Worm (Caenorhabditis elegans) whole organism, L2 larva: ENCODE data around the gene F46F2.3.

Experiments used
- C34F6.9 ChIP-seq: fragments of 150-350 bp; optimal IDR thresholded peaks from 2 replicates; lab custom pipeline; 2014; ENCODE audit warnings: missing biosample characterization, missing genetic modification characterization
- F13H6.1 ChIP-seq: sonication (generic microtip); optimal IDR thresholded peaks from 2 replicates; lab custom pipeline; 2016; ENCODE audit warnings: missing genetic modification characterization, missing compliant biosample characterization
- R02D3.7 ChIP-seq: fragments of 150-350 bp; optimal IDR thresholded peaks from 2 replicates; lab custom pipeline; 2014; ENCODE audit warnings: missing biosample characterization, missing genetic modification characterization
- ZK546.5 ChIP-seq: sonication (generic microtip); optimal IDR thresholded peaks from 2 replicates; lab custom pipeline; 2017; ENCODE audit warnings: missing biosample characterization, missing genetic modification characterization
- alr-1 ChIP-seq: fragments of 150-350 bp; optimal IDR thresholded peaks from 2 replicates; lab custom pipeline; 2014; ENCODE audit warnings: missing biosample characterization, missing genetic modification characterization
- aly-2 ChIP-seq: fragments of 150-350 bp; optimal IDR thresholded peaks from 2 replicates; lab custom pipeline; 2014; ENCODE audit warnings: missing biosample characterization, missing genetic modification characterization
- ama-1 ChIP-seq: fragments of 150-350 bp; optimal IDR thresholded peaks from 2 replicates; lab custom pipeline; 2018; ENCODE audit warnings: inconsistent platforms
- blmp-1 ChIP-seq: sonication (generic microtip); optimal IDR thresholded peaks from 2 replicates; lab custom pipeline; 2017; ENCODE audit warnings: missing genetic modification characterization, mild to moderate bottlenecking, missing compliant biosample characterization, antibody characterized with exemption, moderate library complexity; ENCODE audit not compliant: insufficient read depth
- ceh-16 ChIP-seq: fragments of 150-350 bp; optimal IDR thresholded peaks from 2 replicates; lab custom pipeline; 2014; ENCODE audit warnings: missing biosample characterization, missing genetic modification characterization
- ceh-82 ChIP-seq: fragments of 150-350 bp; optimal IDR thresholded peaks from 2 replicates; lab custom pipeline; 2014; ENCODE audit warnings: missing biosample characterization, missing genetic modification characterization
- crh-2 ChIP-seq: sonication (generic microtip); optimal IDR thresholded peaks from 2 replicates; lab custom pipeline; 2017; ENCODE audit warnings: missing biosample characterization, missing genetic modification characterization
- dmd-4 ChIP-seq: sonication (generic microtip); optimal IDR thresholded peaks from 2 replicates; lab custom pipeline; 2017; ENCODE audit warnings: missing biosample characterization, missing genetic modification characterization
- egl-27 ChIP-seq: sonication (generic microtip); optimal IDR thresholded peaks from 3 replicates; lab custom pipeline; 2017; ENCODE audit warnings: missing biosample characterization, missing genetic modification reagents, missing genetic modification characterization
- elt-1 ChIP-seq: fragments of 150-350 bp; optimal IDR thresholded peaks from 2 replicates; lab custom pipeline; 2014; ENCODE audit warnings: missing biosample characterization, missing genetic modification characterization
- elt-3 ChIP-seq: sonication (generic microtip); optimal IDR thresholded peaks from 2 replicates; lab custom pipeline; 2017; ENCODE audit warnings: missing biosample characterization, missing genetic modification characterization
- fos-1 ChIP-seq: fragments of 150-350 bp; optimal IDR thresholded peaks from 2 replicates; lab custom pipeline; 2014; ENCODE audit warnings: missing biosample characterization, missing genetic modification characterization
- gmeb-1 ChIP-seq: fragments of 150-350 bp; optimal IDR thresholded peaks from 2 replicates; lab custom pipeline; 2014; ENCODE audit warnings: missing biosample characterization, missing genetic modification characterization
- lin-11 ChIP-seq: fragments of 150-350 bp; sonication (generic microtip); optimal IDR thresholded peaks from 2 replicates; lab custom pipeline; 2014; ENCODE audit warnings: missing biosample characterization, missing genetic modification characterization, inconsistent platforms, mixed read lengths
- lin-13 ChIP-seq: fragments of 150-350 bp; optimal IDR thresholded peaks from 2 replicates; lab custom pipeline; 2014; ENCODE audit warnings: missing biosample characterization, missing genetic modification reagents, missing genetic modification characterization
- lin-39 ChIP-seq: fragments of 150-350 bp; optimal IDR thresholded peaks from 2 replicates; lab custom pipeline; 2014; ENCODE audit warnings: missing biosample characterization, missing genetic modification reagents, missing genetic modification characterization
- lsy-2 ChIP-seq, 2 experiments: fragments of 150-350 bp in 1 of 2; sonication (generic microtip) in 1 of 2; optimal IDR thresholded peaks; 2 replicates each; lab custom pipeline; 2014 to 2017; ENCODE audit warnings: missing biosample characterization in 2 of 2, missing genetic modification characterization in 2 of 2
- mbf-1 ChIP-seq: sonication (generic microtip); optimal IDR thresholded peaks from 2 replicates; lab custom pipeline; 2017; ENCODE audit warnings: missing biosample characterization, missing genetic modification characterization
- mdl-1 ChIP-seq, 2 experiments: fragments of 150-350 bp in 1 of 2; sonication (generic microtip) in 1 of 2; optimal IDR thresholded peaks; 2 replicates each; lab custom pipeline; 2017; ENCODE audit warnings: missing biosample characterization in 2 of 2, missing genetic modification characterization in 2 of 2
- nhr-11 ChIP-seq: fragments of 150-350 bp; optimal IDR thresholded peaks from 2 replicates; lab custom pipeline; 2014; ENCODE audit warnings: missing biosample characterization, missing genetic modification characterization
- nhr-12 ChIP-seq: fragments of 150-350 bp; optimal IDR thresholded peaks from 2 replicates; lab custom pipeline; 2014; ENCODE audit warnings: missing biosample characterization, missing genetic modification characterization
- nhr-129 ChIP-seq: fragments of 150-350 bp; optimal IDR thresholded peaks from 2 replicates; lab custom pipeline; 2014; ENCODE audit warnings: missing biosample characterization, missing genetic modification characterization
- nhr-21 ChIP-seq: fragments of 150-350 bp; optimal IDR thresholded peaks from 2 replicates; lab custom pipeline; 2014; ENCODE audit warnings: missing biosample characterization, missing genetic modification characterization
- nhr-23 ChIP-seq: fragments of 150-350 bp; optimal IDR thresholded peaks from 2 replicates; lab custom pipeline; 2014; ENCODE audit warnings: missing biosample characterization, missing genetic modification reagents, missing genetic modification characterization
- nhr-237 ChIP-seq: fragments of 150-350 bp; optimal IDR thresholded peaks from 2 replicates; lab custom pipeline; 2014; ENCODE audit warnings: missing biosample characterization, missing genetic modification characterization
- nhr-25 ChIP-seq: fragments of 150-350 bp; sonication (generic microtip); optimal IDR thresholded peaks from 3 replicates; lab custom pipeline; 2014; ENCODE audit warnings: missing biosample characterization, missing genetic modification characterization
- nhr-6 ChIP-seq: fragments of 150-350 bp; optimal IDR thresholded peaks from 2 replicates; lab custom pipeline; 2014; ENCODE audit warnings: missing biosample characterization, missing genetic modification characterization
- nhr-77 ChIP-seq: fragments of 150-350 bp; optimal IDR thresholded peaks from 2 replicates; lab custom pipeline; 2014; ENCODE audit warnings: missing biosample characterization, missing genetic modification characterization
- sem-4 ChIP-seq: fragments of 150-350 bp; optimal IDR thresholded peaks from 2 replicates; lab custom pipeline; 2014; ENCODE audit warnings: missing biosample characterization, missing genetic modification reagents, missing genetic modification characterization
- skn-1 ChIP-seq: sonication (generic microtip); optimal IDR thresholded peaks from 2 replicates; lab custom pipeline; 2017; ENCODE audit warnings: missing biosample characterization, missing genetic modification characterization
- sma-9 ChIP-seq, 2 experiments: fragments of 150-350 bp in 1 of 2; sonication (generic microtip) in 1 of 2; optimal IDR thresholded peaks; 2 replicates each; lab custom pipeline; 2014 to 2016; ENCODE audit warnings: missing genetic modification characterization in 2 of 2, mild to moderate bottlenecking in 1 of 2, missing biosample characterization in 1 of 2, missing compliant biosample characterization in 1 of 2, missing genetic modification reagents in 1 of 2, moderate library complexity in 1 of 2
- snpc-4 ChIP-seq: fragments of 150-350 bp; optimal IDR thresholded peaks from 2 replicates; lab custom pipeline; 2014; ENCODE audit warnings: missing biosample characterization, missing genetic modification characterization
- unc-39 ChIP-seq: fragments of 150-350 bp; optimal IDR thresholded peaks from 2 replicates; lab custom pipeline; 2014; ENCODE audit warnings: missing biosample characterization, missing genetic modification characterization
- unc-55 ChIP-seq: fragments of 150-350 bp; sonication (generic microtip); optimal IDR thresholded peaks from 3 replicates; lab custom pipeline; 2014; ENCODE audit warnings: missing biosample characterization, missing genetic modification reagents, missing genetic modification characterization
- unc-62 ChIP-seq: fragments of 150-350 bp; optimal IDR thresholded peaks from 2 replicates; lab custom pipeline; 2014; ENCODE audit warnings: missing biosample characterization, missing genetic modification reagents, missing genetic modification characterization
- zag-1 ChIP-seq: fragments of 150-350 bp; optimal IDR thresholded peaks from 2 replicates; lab custom pipeline; 2014; ENCODE audit warnings: missing biosample characterization, missing genetic modification characterization
- ztf-1 ChIP-seq: fragments of 200-800 bp; sonication (Bioruptor generic); conservative IDR thresholded peaks from 2 replicates; pipeline ENCODE4 v1.3.6; 2022; ENCODE audit warnings: missing genetic modification characterization, missing compliant biosample characterization
- ztf-11 ChIP-seq: sonication (generic microtip); optimal IDR thresholded peaks from 2 replicates; lab custom pipeline; 2017; ENCODE audit warnings: missing biosample characterization, missing genetic modification characterization
- ztf-4 ChIP-seq: fragments of 150-350 bp; optimal IDR thresholded peaks from 2 replicates; lab custom pipeline; 2014; ENCODE audit warnings: missing biosample characterization, missing genetic modification characterization

F46F2.3 gene

DNA sequence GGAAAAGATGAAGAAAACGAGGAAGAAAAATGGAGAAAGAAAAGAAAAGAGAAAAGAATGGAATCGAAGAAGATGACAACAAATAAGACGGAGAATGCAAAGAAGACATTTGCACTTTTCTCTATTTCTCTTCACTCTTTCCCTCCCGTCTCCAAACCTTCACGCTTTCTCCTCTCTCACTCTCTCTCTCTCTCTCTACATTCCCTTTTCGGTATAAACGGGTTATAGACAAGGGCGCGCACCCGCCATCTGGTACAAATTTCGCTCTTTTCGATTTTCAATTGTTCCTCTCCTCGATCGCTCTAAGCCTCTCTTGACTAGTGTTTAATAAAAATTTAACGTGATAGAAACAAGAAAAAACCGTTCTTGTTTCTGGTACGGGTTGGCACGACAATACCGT is 16.7 kb upstream of the F46F2.3 start (continued):
- TF ChIP-seq unc-55 (GFP tag; lab: Kevin White, UChicago) (peak; percentile 94), unc-62 (GFP tag; lab: Kevin White, UChicago) (no peak), nhr-12 (tag; lab: Kevin White, UChicago) (no peak), nhr-11 (no peak), egl-27 (tag; lab: Kevin White, UChicago) (peak; percentile 87), nhr-77 (tag; lab: Kevin White, UChicago) (no peak), alr-1 (tag; lab: Kevin White, UChicago) (no peak), dmd-4 (tag; lab: Kevin White, UChicago) (no peak), sma-9 (GFP tag; optimal IDR thresholded peaks at IDR 0.05; lab: Kevin White, UChicago) (peak; percentile 94), sma-9 (tag; optimal IDR thresholded peaks at IDR 0.05; lab: Kevin White, UChicago) (no peak), F13H6.1 (tag; lab: Kevin White, UChicago) (peak; percentile 90), ceh-16 (peak; percentile 51), nhr-23 (tag; lab: Kevin White, UChicago) (no peak), sem-4 (tag; lab: Kevin White, UChicago) (peak; percentile 93), nhr-6 (tag; lab: Kevin White, UChicago) (peak; percentile 81), lin-13 (GFP tag; lab: Kevin White, UChicago) (peak; percentile 74), mdl-1 (tag; optimal IDR thresholded peaks at IDR 0.05; lab: Kevin White, UChicago) (peak; percentile 48 to 73), nhr-129 (peak; percentile 92), unc-39 (tag; lab: Kevin White, UChicago) (no peak), C34F6.9 (tag; lab: Kevin White, UChicago) (peak; percentile 86), blmp-1 (tag; lab: Kevin White, UChicago) (peak; percentile 100), elt-1 (tag; lab: Kevin White, UChicago) (no peak)
- TF ChIP-seq, all 48 proteins: peak for 24

DNA sequence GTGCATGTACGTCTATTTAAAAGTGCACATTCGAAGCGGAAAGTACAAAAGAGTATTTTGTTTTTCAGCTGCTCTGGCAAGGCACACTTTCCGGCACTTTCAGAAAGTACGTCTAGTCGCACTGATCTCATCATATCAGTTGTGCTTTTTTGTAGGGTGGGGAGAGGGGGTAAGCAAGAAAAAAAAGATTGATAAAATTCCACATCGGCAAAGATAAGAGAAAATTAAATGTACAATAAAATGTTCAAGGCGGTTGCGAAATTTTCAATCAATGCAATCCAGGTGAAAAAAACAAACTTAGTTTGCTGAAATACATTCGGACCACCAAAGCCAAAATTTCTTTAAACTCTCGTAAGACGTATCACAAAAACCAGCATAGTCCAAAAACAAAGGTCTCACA is 16.2 kb upstream of the F46F2.3 start:
- TF ChIP-seq ztf-1 (GFP tag; lab: Robert Waterston, UW) (no peak), egl-27 (tag; lab: Kevin White, UChicago) (no peak), F13H6.1 (tag; lab: Kevin White, UChicago) (no peak), sma-9 (GFP tag; optimal IDR thresholded peaks at IDR 0.05; lab: Kevin White, UChicago) (peak; percentile 46), sma-9 (tag; optimal IDR thresholded peaks at IDR 0.05; lab: Kevin White, UChicago) (no peak), aly-2 (tag; lab: Kevin White, UChicago) (no peak)

DNA sequence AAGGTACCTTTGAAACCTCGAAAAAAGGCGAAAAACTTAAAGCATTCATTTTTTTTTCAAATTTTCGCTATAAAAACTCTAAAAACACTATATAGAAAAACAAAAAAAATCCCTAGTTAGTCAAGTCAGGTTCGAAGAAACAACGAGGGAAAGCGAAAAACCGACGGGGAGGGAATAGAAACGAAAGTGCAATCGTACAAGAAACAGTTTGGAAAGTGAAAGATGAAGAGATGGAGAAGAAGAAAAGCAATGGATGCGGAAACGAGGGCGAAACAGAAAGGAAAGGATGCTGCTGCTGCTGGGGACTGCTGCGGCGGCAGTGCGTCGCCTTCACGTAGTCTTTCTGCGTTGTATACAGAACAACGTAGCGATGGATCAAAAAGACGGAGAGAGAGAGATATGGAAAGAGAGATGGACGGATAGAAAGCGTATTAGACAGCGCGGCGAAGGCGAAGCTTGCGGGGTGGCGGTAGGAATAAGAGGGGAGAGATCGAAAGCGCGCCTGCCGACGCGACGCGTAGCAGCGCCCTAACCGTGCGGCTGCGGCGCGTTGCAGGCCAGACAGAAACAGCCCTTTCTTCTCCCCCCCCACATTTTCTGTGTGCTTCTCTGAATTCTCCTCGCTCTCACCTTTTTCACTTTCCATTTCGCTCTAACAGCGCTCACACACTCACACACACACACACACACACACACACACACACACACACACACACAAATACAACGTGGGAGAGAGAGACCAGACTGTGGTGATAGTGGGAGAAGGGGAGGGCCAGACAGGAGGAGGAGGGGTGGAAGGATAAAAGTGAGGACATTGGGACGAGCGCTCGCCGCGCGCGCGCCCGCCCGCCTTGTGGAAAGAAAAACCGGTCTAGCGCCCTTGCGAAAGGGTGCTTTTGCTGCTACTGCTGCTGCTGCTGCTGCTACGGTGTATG is 15.0 kb upstream of the F46F2.3 start:
- TF ChIP-seq gmeb-1 (tag; lab: Kevin White, UChicago) = peak; percentile 60
- peak; percentile 38 for TF ChIP-seq nhr-6 (tag; lab: Kevin White, UChicago)
- TF ChIP-seq ztf-1 (GFP tag; lab: Robert Waterston, UW) = no peak
- peak; percentile 2 to 92 for TF ChIP-seq mdl-1 (tag; optimal IDR thresholded peaks at IDR 0.05; lab: Kevin White, UChicago)
- peak; percentile 51 to 75 for TF ChIP-seq lsy-2 (tag; optimal IDR thresholded peaks at IDR 0.05; lab: Kevin White, UChicago)
- peak; percentile 35 for TF ChIP-seq ceh-16
- TF ChIP-seq zag-1 (tag; lab: Kevin White, UChicago) = peak; percentile 27
- peak; percentile 94 for TF ChIP-seq nhr-21 (tag; lab: Kevin White, UChicago)
- no peak for TF ChIP-seq ama-1 (lab: Kevin White, UChicago)
- peak; percentile 91 for TF ChIP-seq sem-4 (tag; lab: Kevin White, UChicago)
- TF ChIP-seq sma-9 (GFP tag; optimal IDR thresholded peaks at IDR 0.05; lab: Kevin White, UChicago) = peak; percentile 87
- TF ChIP-seq sma-9 (tag; optimal IDR thresholded peaks at IDR 0.05; lab: Kevin White, UChicago) = no peak
- TF ChIP-seq lin-13 (GFP tag; lab: Kevin White, UChicago) = peak; percentile 88
- TF ChIP-seq crh-2 (tag; lab: Kevin White, UChicago) = peak; percentile 92
- TF ChIP-seq ztf-4 (tag; lab: Kevin White, UChicago) = peak; percentile 89
- TF ChIP-seq elt-3 (tag; lab: Kevin White, UChicago) = no peak
- peak; percentile 73 for TF ChIP-seq snpc-4 (tag; lab: Kevin White, UChicago)
- TF ChIP-seq R02D3.7 (tag; lab: Kevin White, UChicago) = no peak
- TF ChIP-seq lin-39 (tag; lab: Kevin White, UChicago) = no peak
- TF ChIP-seq nhr-237 (tag; lab: Kevin White, UChicago) = no peak
- peak; percentile 94 for TF ChIP-seq nhr-129
- TF ChIP-seq unc-39 (tag; lab: Kevin White, UChicago) = no peak
- no peak for TF ChIP-seq dmd-4 (tag; lab: Kevin White, UChicago)
- no peak for TF ChIP-seq ceh-82 (tag; lab: Kevin White, UChicago)
- TF ChIP-seq nhr-25 (tag; lab: Kevin White, UChicago) = peak; percentile 98
- peak; percentile 19 for TF ChIP-seq fos-1 (tag; lab: Kevin White, UChicago)
- no peak for TF ChIP-seq alr-1 (tag; lab: Kevin White, UChicago)
- no peak for TF ChIP-seq nhr-11
- TF ChIP-seq skn-1 (tag; lab: Kevin White, UChicago) = no peak
- no peak for TF ChIP-seq ztf-11 (tag; lab: Kevin White, UChicago)
- TF ChIP-seq nhr-12 (tag; lab: Kevin White, UChicago) = peak; percentile 13
- TF ChIP-seq lin-11 (tag; lab: Kevin White, UChicago) = peak; percentile 77
- TF ChIP-seq C34F6.9 (tag; lab: Kevin White, UChicago) = peak; percentile 73
- no peak for TF ChIP-seq nhr-77 (tag; lab: Kevin White, UChicago)
- TF ChIP-seq unc-62 (GFP tag; lab: Kevin White, UChicago) = peak; percentile 40
- TF ChIP-seq aly-2 (tag; lab: Kevin White, UChicago) = no peak
- peak; percentile 63 for TF ChIP-seq unc-55 (GFP tag; lab: Kevin White, UChicago)
- no peak for TF ChIP-seq ZK546.5
- TF ChIP-seq mbf-1 = no peak
- peak; percentile 97 for TF ChIP-seq F13H6.1 (tag; lab: Kevin White, UChicago)
